Worm (Caenorhabditis elegans): Measurements from ENCODE around the gene lin-40.

lin-40 gene

ce11 chrV:3704688-3705087, at the start of gene lin-40:
Gene lin-40 (plus strand): TSS chrV:3704988.
- TF ChIP-seq ama-1 (optimal IDR thresholded peaks at IDR 0.05) (no peak), elt-2 (tag; optimal IDR thresholded peaks at IDR 0.05) (no peak), elt-3 (tag; optimal IDR thresholded peaks at IDR 0.05) (no peak), nhr-237 (tag; optimal IDR thresholded peaks at IDR 0.05) (no peak), lsy-12 (tag; optimal IDR thresholded peaks at IDR 0.05) (no peak), jun-1 (tag; optimal IDR thresholded peaks at IDR 0.05) (no peak), mml-1 (tag; optimal IDR thresholded peaks at IDR 0.05) (no peak), fos-1 (tag; optimal IDR thresholded peaks at IDR 0.05) (no peak), nhr-76 (tag; optimal IDR thresholded peaks at IDR 0.05) (no peak), lin-39 (tag; optimal IDR thresholded peaks at IDR 0.05) (no peak), ztf-4 (tag; optimal IDR thresholded peaks at IDR 0.05) (no peak), egl-5 (tag; optimal IDR thresholded peaks at IDR 0.05) (no peak), aly-2 (tag; optimal IDR thresholded peaks at IDR 0.05) (no peak), tbx-2 (tag; optimal IDR thresholded peaks at IDR 0.05) (no peak), sea-2 (GFP tag; optimal IDR thresholded peaks at IDR 0.05) (no peak), R02D3.7 (tag; optimal IDR thresholded peaks at IDR 0.05) (no peak), pha-4 (tag; optimal IDR thresholded peaks at IDR 0.05) (no peak), zag-1 (tag; optimal IDR thresholded peaks at IDR 0.05) (no peak)

ce11 chrV:3659472-3659871, 45.3 kb upstream of the lin-40 start, which contains the start of gene acr-23:
Gene acr-23 (minus strand): TSS chrV:3659572.
- TF ChIP-seq tbx-2 (tag; optimal IDR thresholded peaks at IDR 0.05) (no peak), egl-27 (tag; optimal IDR thresholded peaks at IDR 0.05) (no peak), unc-62 (GFP tag; optimal IDR thresholded peaks at IDR 0.05) (no peak), nhr-237 (tag; optimal IDR thresholded peaks at IDR 0.05) (no peak), nhr-67 (tag; optimal IDR thresholded peaks at IDR 0.05) (no peak), pha-4 (tag; optimal IDR thresholded peaks at IDR 0.05) (no peak), daf-12 (tag; optimal IDR thresholded peaks at IDR 0.05) (no peak), mml-1 (tag; optimal IDR thresholded peaks at IDR 0.05) (no peak), elt-2 (tag; optimal IDR thresholded peaks at IDR 0.05) (no peak), nhr-28 (tag; optimal IDR thresholded peaks at IDR 0.05) (no peak), snpc-4 (tag; optimal IDR thresholded peaks at IDR 0.05) (no peak), aly-2 (tag; optimal IDR thresholded peaks at IDR 0.05) (no peak), ztf-4 (tag; optimal IDR thresholded peaks at IDR 0.05) (no peak), ceh-16 (tag; optimal IDR thresholded peaks at IDR 0.05) (no peak), lin-15B (tag; optimal IDR thresholded peaks at IDR 0.05) (no peak)

- TF ChIP-seq nhr-11 (tag; optimal IDR thresholded peaks at IDR 0.05) (no peak), nhr-67 (tag; optimal IDR thresholded peaks at IDR 0.05) (no peak), nhr-76 (tag; optimal IDR thresholded peaks at IDR 0.05) (no peak), pqm-1 (tag; optimal IDR thresholded peaks at IDR 0.05) (no peak), ceh-28 (tag; optimal IDR thresholded peaks at IDR 0.05) (no peak), aly-2 (tag; optimal IDR thresholded peaks at IDR 0.05) (no peak), nhr-28 (tag; optimal IDR thresholded peaks at IDR 0.05) (no peak), nhr-237 (tag; optimal IDR thresholded peaks at IDR 0.05) (no peak), lin-15B (tag; optimal IDR thresholded peaks at IDR 0.05) (no peak), eor-1 (tag; optimal IDR thresholded peaks at IDR 0.05) (no peak), R02D3.7 (tag; optimal IDR thresholded peaks at IDR 0.05) (no peak), nfya-1 (tag; optimal IDR thresholded peaks at IDR 0.05; ENCODE audit: insufficient read depth) (no peak), pha-4 (tag; optimal IDR thresholded peaks at IDR 0.05) (no peak), unc-39 (tag; optimal IDR thresholded peaks at IDR 0.05) (no peak), hmg-11 (tag; optimal IDR thresholded peaks at IDR 0.05) (no peak), ztf-11 (tag; optimal IDR thresholded peaks at IDR 0.05) (no peak), ceh-16 (tag; optimal IDR thresholded peaks at IDR 0.05) (no peak), elt-1 (tag; optimal IDR thresholded peaks at IDR 0.05) (no peak)
Measured at ce11 chrV:3666887-3667286, 37.9 kb upstream of the lin-40 start, which contains the start of gene str-113. Gene str-113 (minus strand): TSS chrV:3666987.

- TF ChIP-seq pha-4 (tag; optimal IDR thresholded peaks at IDR 0.05): no peak
- no peak for TF ChIP-seq egl-27 (tag; optimal IDR thresholded peaks at IDR 0.05)
- TF ChIP-seq ZK546.5 (tag; optimal IDR thresholded peaks at IDR 0.05): no peak
- no peak for TF ChIP-seq ztf-4 (tag; optimal IDR thresholded peaks at IDR 0.05)
- no peak for TF ChIP-seq eor-1 (tag; optimal IDR thresholded peaks at IDR 0.05)
- TF ChIP-seq ceh-82 (tag; optimal IDR thresholded peaks at IDR 0.05): no peak
- no peak for TF ChIP-seq egl-5 (tag; optimal IDR thresholded peaks at IDR 0.05)
- TF ChIP-seq nhr-12 (tag; optimal IDR thresholded peaks at IDR 0.05): no peak
- TF ChIP-seq pqm-1 (tag; optimal IDR thresholded peaks at IDR 0.05): no peak
- no peak for TF ChIP-seq hmg-11 (tag; optimal IDR thresholded peaks at IDR 0.05)
- no peak for TF ChIP-seq ceh-28 (tag; optimal IDR thresholded peaks at IDR 0.05)
- no peak for TF ChIP-seq unc-62 (GFP tag; optimal IDR thresholded peaks at IDR 0.05)
- no peak for TF ChIP-seq jun-1 (tag; optimal IDR thresholded peaks at IDR 0.05)
- no peak for TF ChIP-seq mdl-1 (tag; optimal IDR thresholded peaks at IDR 0.05)
- TF ChIP-seq nhr-28 (tag; optimal IDR thresholded peaks at IDR 0.05): no peak
- no peak for TF ChIP-seq lsy-12 (tag; optimal IDR thresholded peaks at IDR 0.05)
- no peak for TF ChIP-seq fos-1 (tag; optimal IDR thresholded peaks at IDR 0.05)
- TF ChIP-seq ama-1 (optimal IDR thresholded peaks at IDR 0.05): no peak
- no peak for TF ChIP-seq elt-2 (tag; optimal IDR thresholded peaks at IDR 0.05)
- no peak for TF ChIP-seq aly-2 (tag; optimal IDR thresholded peaks at IDR 0.05)
Measured at ce11 chrV:3668464-3668863, 36.3 kb upstream of the lin-40 start, which contains the start of gene Y39H10B.2. Gene Y39H10B.2 (plus strand): TSS chrV:3668764.

Measured in whole organism, L3 larva.